Comparison of ENCODE assay signal across 2 fruit fly cellular contexts in the genomic region with DNA sequence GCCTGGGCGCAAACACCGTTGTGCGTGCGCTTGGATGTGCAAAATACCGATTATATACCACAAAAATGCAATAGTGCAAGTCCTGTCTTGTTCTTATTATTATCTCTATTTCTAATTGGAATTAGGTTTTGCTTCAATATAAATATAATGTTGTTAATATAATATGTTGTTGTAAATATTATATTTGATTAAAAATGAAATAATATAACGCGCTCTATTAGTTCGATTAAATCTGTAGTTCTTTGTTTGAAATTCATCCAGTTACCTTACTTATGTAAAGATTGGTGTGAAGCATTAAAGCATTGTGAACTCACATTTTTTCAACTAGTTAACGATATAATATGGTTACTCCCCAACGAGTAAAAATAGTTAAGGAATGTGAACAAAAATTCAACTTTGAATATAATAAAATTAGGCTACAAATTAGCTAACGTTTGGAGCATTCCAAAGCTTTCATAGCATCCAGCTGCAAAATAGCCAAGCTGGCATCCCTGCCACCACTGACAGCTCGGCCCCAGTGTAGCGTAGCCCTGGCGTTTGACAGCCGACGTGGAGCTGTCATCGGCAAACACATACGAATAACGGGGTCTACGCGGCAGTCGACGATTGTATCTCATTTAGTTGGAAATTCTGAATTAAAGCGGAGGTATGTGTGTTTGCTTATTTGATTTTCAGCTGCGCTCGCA.
TF ChIP-seq lines count a peak whose summit lies in the region.

A gene (minus strand): TSS at position 51 of the 686 bp plus-strand sequence.
A gene (plus strand): TSS at position 509 of the 686 bp plus-strand sequence.

TF ChIP-seq in whole organism, embryonic, 481 proteins besides CTCF, POLR2A, EP300 and RAD21 (continued from another document and continues in another):
- peak; percentile 24 for TF ChIP-seq Dad (GFP tag; optimal IDR thresholded peaks at IDR 0.05; lab: Kevin White, UChicago)
- TF ChIP-seq sr (GFP tag; IDR thresholded peaks at IDR 0.05; lab: Robert Waterston, UW) = no peak
- TF ChIP-seq CG15269 (tag; optimal IDR thresholded peaks at IDR 0.05; lab: Kevin White, UChicago) = no peak
- no peak for TF ChIP-seq CG2129 (GFP tag; IDR thresholded peaks at IDR 0.05; lab: Robert Waterston, UW; ENCODE audit: partially characterized antibody)
- no peak for TF ChIP-seq pita (GFP tag; optimal IDR thresholded peaks at IDR 0.05; lab: Kevin White, UChicago)
- TF ChIP-seq CG32767 (GFP tag; IDR thresholded peaks at IDR 0.05; lab: Robert Waterston, UW) = no peak
- peak in 1 of 2 experiments; percentile 89 for TF ChIP-seq insv (GFP tag; optimal IDR thresholded peaks at IDR 0.05; lab: Kevin White, UChicago)
- peak; percentile 25 for TF ChIP-seq CG9727 (GFP tag; optimal IDR thresholded peaks at IDR 0.05; lab: Kevin White, UChicago)
- TF ChIP-seq p53 (GFP tag; optimal IDR thresholded peaks at IDR 0.05; lab: Kevin White, UChicago) = peak; percentile 44
- no peak for TF ChIP-seq gcm (GFP tag; optimal IDR thresholded peaks at IDR 0.05; lab: Kevin White, UChicago)
- no peak for TF ChIP-seq CG18619 (GFP tag; optimal IDR thresholded peaks at IDR 0.05; lab: Kevin White, UChicago)
- no peak for TF ChIP-seq CG14050 (GFP tag; IDR thresholded peaks at IDR 0.05; lab: Robert Waterston, UW)
- TF ChIP-seq CG17328 (GFP tag; IDR thresholded peaks at IDR 0.05; lab: Robert Waterston, UW) = no peak
- TF ChIP-seq CG3281 (GFP tag; optimal IDR thresholded peaks at IDR 0.05; lab: Kevin White, UChicago) = peak; percentile 66
- no peak for TF ChIP-seq h (optimal IDR thresholded peaks at IDR 0.05; lab: Kevin White, UChicago)
- no peak for TF ChIP-seq CG2120 (GFP tag; optimal IDR thresholded peaks at IDR 0.05; lab: Kevin White, UChicago)
- TF ChIP-seq hb (GFP tag; IDR thresholded peaks at IDR 0.05; lab: Robert Waterston, UW; ENCODE audit: partially characterized antibody) = no peak
- TF ChIP-seq CG17385 (GFP tag; optimal IDR thresholded peaks at IDR 0.05; lab: Kevin White, UChicago) = peak; percentile 9
- TF ChIP-seq Tbp (GFP tag; optimal IDR thresholded peaks at IDR 0.05; lab: Kevin White, UChicago) = no peak
- TF ChIP-seq hbn (GFP tag; IDR thresholded peaks at IDR 0.05; lab: Robert Waterston, UW; ENCODE audit: partially characterized antibody) = no peak
- TF ChIP-seq CG2116 (GFP tag; optimal IDR thresholded peaks at IDR 0.05; lab: Kevin White, UChicago) = peak; percentile 43
- TF ChIP-seq Usf (GFP tag; optimal IDR thresholded peaks at IDR 0.05; lab: Kevin White, UChicago) = no peak
- no peak for TF ChIP-seq sna (GFP tag; IDR thresholded peaks at IDR 0.05; lab: Robert Waterston, UW; ENCODE audit: partially characterized antibody)
- no peak for TF ChIP-seq CG12769 (tag; optimal IDR thresholded peaks at IDR 0.05; lab: Kevin White, UChicago)
- TF ChIP-seq gsb (GFP tag; IDR thresholded peaks at IDR 0.05; lab: Robert Waterston, UW) = no peak
- TF ChIP-seq pho (GFP tag; optimal IDR thresholded peaks at IDR 0.05; lab: Kevin White, UChicago) = peak; percentile 10
- TF ChIP-seq CG15479 (GFP tag; optimal IDR thresholded peaks at IDR 0.05; lab: Kevin White, UChicago) = peak; percentile 32
- TF ChIP-seq CG1647 (GFP tag; optimal IDR thresholded peaks at IDR 0.05; lab: Kevin White, UChicago) = peak; percentile 14
- TF ChIP-seq Hr3 (GFP tag; optimal IDR thresholded peaks at IDR 0.05; lab: Kevin White, UChicago) = no peak
- no peak for TF ChIP-seq sim (GFP tag; IDR thresholded peaks at IDR 0.05; lab: Robert Waterston, UW)
- no peak for TF ChIP-seq ap (GFP tag; IDR thresholded peaks at IDR 0.05; lab: Robert Waterston, UW)
- TF ChIP-seq GATAe (GFP tag; conservative IDR thresholded peaks at IDR 0.05; lab: Robert Waterston, UW) = no peak
- no peak for TF ChIP-seq Oli (tag; optimal IDR thresholded peaks at IDR 0.05; lab: Kevin White, UChicago)
- peak; percentile 26 for TF ChIP-seq CG17359 (tag; optimal IDR thresholded peaks at IDR 0.05; lab: Kevin White, UChicago)
- TF ChIP-seq zen2 (GFP tag; IDR thresholded peaks at IDR 0.05; lab: Robert Waterston, UW; ENCODE audit: partially characterized antibody) = no peak
- TF ChIP-seq vnd (GFP tag; IDR thresholded peaks at IDR 0.05; lab: Robert Waterston, UW; ENCODE audit: partially characterized antibody) = no peak
- no peak for TF ChIP-seq caup (GFP tag; optimal IDR thresholded peaks at IDR 0.05; lab: Kevin White, UChicago; ENCODE audit: severe bottlenecking)
- peak; percentile 93 for TF ChIP-seq Ets97D (GFP tag; optimal IDR thresholded peaks at IDR 0.05; lab: Kevin White, UChicago)
- TF ChIP-seq CG9797 (GFP tag; optimal IDR thresholded peaks at IDR 0.05; lab: Kevin White, UChicago) = peak; percentile 31
- no peak for TF ChIP-seq ATbp (GFP tag; optimal IDR thresholded peaks at IDR 0.05; lab: Kevin White, UChicago)
- no peak for TF ChIP-seq CG31365 (tag; optimal IDR thresholded peaks at IDR 0.05; lab: Kevin White, UChicago)
- TF ChIP-seq ac (GFP tag; optimal IDR thresholded peaks at IDR 0.05; lab: Kevin White, UChicago) = no peak
- TF ChIP-seq CG5245 (GFP tag; optimal IDR thresholded peaks at IDR 0.05; lab: Kevin White, UChicago) = no peak
- TF ChIP-seq dimm (GFP tag; IDR thresholded peaks at IDR 0.05; lab: Robert Waterston, UW) = no peak
- TF ChIP-seq lilli (GFP tag; optimal IDR thresholded peaks at IDR 0.05; lab: Kevin White, UChicago) = peak; percentile 25
- 0 out of 2 replicates have a peak, but pooled peaks have one; percentile 28 for TF ChIP-seq sob (GFP tag; IDR thresholded peaks at IDR 0.05; lab: Robert Waterston, UW)
- TF ChIP-seq CG6254 (GFP tag; optimal IDR thresholded peaks at IDR 0.05; lab: Kevin White, UChicago) = no peak
- no peak for TF ChIP-seq HLH54F (GFP tag; optimal IDR thresholded peaks at IDR 0.05; lab: Kevin White, UChicago)
- no peak for TF ChIP-seq Rx (GFP tag; IDR thresholded peaks at IDR 0.05; lab: Robert Waterston, UW)
- TF ChIP-seq CG7271 (tag; optimal IDR thresholded peaks at IDR 0.05; lab: Kevin White, UChicago) = no peak
- peak; percentile 72 for TF ChIP-seq Rfx (GFP tag; IDR thresholded peaks at IDR 0.05; lab: Robert Waterston, UW)
- TF ChIP-seq CG2712 (tag; optimal IDR thresholded peaks at IDR 0.05; lab: Kevin White, UChicago) = peak; percentile 48
- TF ChIP-seq CG15514 (GFP tag; optimal IDR thresholded peaks at IDR 0.05; lab: Kevin White, UChicago) = peak; percentile 79
- no peak for TF ChIP-seq prd (optimal IDR thresholded peaks at IDR 0.05; lab: Kevin White, UChicago)
- TF ChIP-seq prd (GFP tag; IDR thresholded peaks at IDR 0.05; lab: Robert Waterston, UW) = no peak
- TF ChIP-seq CG4730 (GFP tag; IDR thresholded peaks at IDR 0.05; lab: Robert Waterston, UW) = no peak
- peak; percentile 29 for TF ChIP-seq CG9215 (GFP tag; IDR thresholded peaks at IDR 0.05; lab: Robert Waterston, UW)
- peak; percentile 61 for TF ChIP-seq CG13894 (tag; optimal IDR thresholded peaks at IDR 0.05; lab: Kevin White, UChicago)
- peak in 1 of 3 experiments; percentile 56 for TF ChIP-seq Stat92E (GFP tag; optimal IDR thresholded peaks at IDR 0.05; lab: Kevin White, UChicago)
- TF ChIP-seq ham (GFP tag; IDR thresholded peaks at IDR 0.05; lab: Robert Waterston, UW) = no peak
- no peak for TF ChIP-seq BtbVII (GFP tag; optimal IDR thresholded peaks at IDR 0.05; lab: Kevin White, UChicago)
- no peak for TF ChIP-seq Ravus (GFP tag; IDR thresholded peaks at IDR 0.05; lab: Robert Waterston, UW)

TF ChIP-seq in whole organism, prepupa, 60 proteins besides CTCF, POLR2A, EP300 and RAD21 (continued from another document):
- no peak for TF ChIP-seq pdm3 (GFP tag; optimal IDR thresholded peaks at IDR 0.05; lab: Kevin White, UChicago)
- TF ChIP-seq CG10631 (GFP tag; optimal IDR thresholded peaks at IDR 0.05; lab: Kevin White, UChicago) = no peak
- no peak for TF ChIP-seq Sox102F (GFP tag; optimal IDR thresholded peaks at IDR 0.05; lab: Kevin White, UChicago)
- TF ChIP-seq CG10669 (GFP tag; optimal IDR thresholded peaks at IDR 0.05; lab: Kevin White, UChicago) = no peak
- TF ChIP-seq CG6163 (GFP tag; IDR thresholded peaks at IDR 0.05; lab: Robert Waterston, UW) = peak; percentile 34; the same call in 1 of the 3 replicates
- TF ChIP-seq CG15336 (GFP tag; IDR thresholded peaks at IDR 0.05; lab: Robert Waterston, UW) = no peak
- peak; percentile 68 for TF ChIP-seq Eip78C (GFP tag; lab: Kevin White, UChicago)
- TF ChIP-seq Ets21C (GFP tag; optimal IDR thresholded peaks at IDR 0.05; lab: Kevin White, UChicago) = no peak
- TF ChIP-seq CG31627 (GFP tag; optimal IDR thresholded peaks at IDR 0.05; lab: Kevin White, UChicago) = peak; percentile 21
- no peak for TF ChIP-seq salr (GFP tag; optimal IDR thresholded peaks at IDR 0.05; lab: Kevin White, UChicago)
TF ChIP-seq in whole organism, prepupa: peak in this region for 7.
